Worm (Caenorhabditis elegans): ENCODE results near the gene srj-8.

DNA sequence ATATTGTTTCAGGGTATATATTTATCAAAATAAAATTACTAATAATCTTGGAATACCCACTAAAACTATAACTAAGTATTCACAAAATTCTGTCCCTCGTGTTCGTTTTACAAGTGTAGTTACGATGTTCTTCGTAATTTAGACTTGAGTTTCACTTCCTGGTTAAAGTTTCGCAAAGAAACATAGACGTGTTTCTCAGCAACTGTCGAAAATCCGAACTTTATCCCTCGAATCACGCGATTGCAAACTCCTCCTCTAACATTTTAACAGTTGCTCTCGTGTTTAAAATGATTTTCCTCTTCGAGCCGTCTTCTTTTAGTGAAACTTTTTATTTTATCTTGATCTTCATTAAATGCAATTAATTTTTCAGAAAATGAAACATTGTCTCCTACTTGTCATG lies 32.4 kb downstream of the srj-8 start, which contains the start of gene T28A11.2:
- TF ChIP-seq fkh-2 (tag; optimal IDR thresholded peaks at IDR 0.05) (no peak), ceh-82 (tag; optimal IDR thresholded peaks at IDR 0.05) (no peak), pha-4 (tag; optimal IDR thresholded peaks at IDR 0.05) (no peak), nhr-237 (tag; optimal IDR thresholded peaks at IDR 0.05) (no peak), fkh-10 (GFP tag; optimal IDR thresholded peaks at IDR 0.05) (no peak), nhr-11 (tag; optimal IDR thresholded peaks at IDR 0.05) (no peak), ztf-4 (tag; optimal IDR thresholded peaks at IDR 0.05) (no peak), tbx-2 (tag; optimal IDR thresholded peaks at IDR 0.05) (no peak)

Measured in whole organism, L3 larva.